Worm (Caenorhabditis elegans) whole organism, L3 larva: ENCODE measurements around the gene sdz-35.
"Not testable (repeated sequence)": the region's sequence is repeated elsewhere in the genome, so short reads cannot be mapped to it uniquely, and the experiment has no call there.

Experiments used
- R02D3.7 ChIP-seq: fragments of 150-350 bp; optimal IDR thresholded peaks from 2 replicates; lab custom pipeline; 2014; ENCODE audit warnings: missing biosample characterization, missing genetic modification characterization
- aly-2 ChIP-seq: fragments of 150-350 bp; optimal IDR thresholded peaks from 2 replicates; lab custom pipeline; 2014; ENCODE audit warnings: missing biosample characterization, missing genetic modification characterization
- ama-1 ChIP-seq: fragments of 150-350 bp; optimal IDR thresholded peaks from 2 replicates; lab custom pipeline; 2018
- ceh-16 ChIP-seq: sonication (generic microtip); optimal IDR thresholded peaks from 2 replicates; lab custom pipeline; 2017; ENCODE audit warnings: missing biosample characterization, missing genetic modification characterization
- ceh-28 ChIP-seq: fragments of 150-350 bp; optimal IDR thresholded peaks from 2 replicates; lab custom pipeline; 2014; ENCODE audit warnings: missing biosample characterization, missing genetic modification reagents, missing genetic modification characterization
- ceh-82 ChIP-seq: fragments of 150-350 bp; optimal IDR thresholded peaks from 2 replicates; lab custom pipeline; 2014; ENCODE audit warnings: missing biosample characterization, missing genetic modification characterization
- egl-27 ChIP-seq: sonication (generic microtip); optimal IDR thresholded peaks from 4 replicates; lab custom pipeline; 2017; ENCODE audit warnings: missing biosample characterization, missing genetic modification reagents, missing genetic modification characterization
- egl-5 ChIP-seq: fragments of 150-350 bp; optimal IDR thresholded peaks from 2 replicates; lab custom pipeline; 2017; ENCODE audit warnings: missing biosample characterization, missing genetic modification reagents, missing genetic modification characterization, inconsistent platforms
- elt-1 ChIP-seq: fragments of 150-350 bp; optimal IDR thresholded peaks from 2 replicates; lab custom pipeline; 2014; ENCODE audit warnings: missing biosample characterization, missing genetic modification characterization
- elt-2 ChIP-seq: sonication (generic microtip); optimal IDR thresholded peaks from 2 replicates; lab custom pipeline; 2016; ENCODE audit warnings: missing genetic modification reagents, mild to moderate bottlenecking, missing genetic modification characterization, missing compliant biosample characterization
- elt-3 ChIP-seq, 3 experiments: fragments of 150-350 bp in 1 of 3; sonication (generic microtip) in 2 of 3; optimal IDR thresholded peaks; 2 replicates in 2 of 3; 4 replicates in 1 of 3; lab custom pipeline; 2014 to 2017; ENCODE audit warnings: missing biosample characterization in 3 of 3, missing genetic modification characterization in 3 of 3
- eor-1 ChIP-seq, 2 experiments: fragments of 150-350 bp; optimal IDR thresholded peaks; 2 replicates each; lab custom pipeline; 2014 to 2018; ENCODE audit warnings: missing biosample characterization in 2 of 2, missing genetic modification characterization in 2 of 2
- fkh-10 ChIP-seq: sonication (generic microtip); optimal IDR thresholded peaks from 2 replicates; lab custom pipeline; 2017; ENCODE audit warnings: missing biosample characterization, missing genetic modification reagents, missing genetic modification characterization
- fkh-2 ChIP-seq: fragments of 150-350 bp; optimal IDR thresholded peaks from 2 replicates; lab custom pipeline; 2014; ENCODE audit warnings: missing biosample characterization, missing genetic modification reagents, missing genetic modification characterization
- hmg-11 ChIP-seq: sonication (generic microtip); optimal IDR thresholded peaks from 2 replicates; lab custom pipeline; 2016; ENCODE audit warnings: missing genetic modification characterization, missing compliant biosample characterization
- jun-1 ChIP-seq: fragments of 150-350 bp; optimal IDR thresholded peaks from 2 replicates; lab custom pipeline; 2014; ENCODE audit warnings: missing biosample characterization, missing genetic modification reagents, missing genetic modification characterization
- lin-15B ChIP-seq: fragments of 150-350 bp; optimal IDR thresholded peaks from 2 replicates; lab custom pipeline; 2014; ENCODE audit warnings: missing biosample characterization, missing genetic modification characterization
- lin-39 ChIP-seq: fragments of 150-350 bp; optimal IDR thresholded peaks from 2 replicates; lab custom pipeline; 2018; ENCODE audit warnings: missing biosample characterization, missing genetic modification reagents, missing genetic modification characterization
- mml-1 ChIP-seq: fragments of 150-350 bp; sonication (generic microtip); optimal IDR thresholded peaks from 3 replicates; lab custom pipeline; 2014; ENCODE audit warnings: missing biosample characterization, missing genetic modification characterization
- nhr-11 ChIP-seq: fragments of 150-350 bp; optimal IDR thresholded peaks from 2 replicates; lab custom pipeline; 2014; ENCODE audit warnings: missing biosample characterization, missing genetic modification characterization
- nhr-12 ChIP-seq: fragments of 150-350 bp; optimal IDR thresholded peaks from 2 replicates; lab custom pipeline; 2014; ENCODE audit warnings: missing biosample characterization, missing genetic modification characterization
- nhr-23 ChIP-seq: fragments of 150-350 bp; optimal IDR thresholded peaks from 2 replicates; lab custom pipeline; 2014; ENCODE audit warnings: missing biosample characterization, missing genetic modification reagents, missing genetic modification characterization
- nhr-237 ChIP-seq: fragments of 150-350 bp; optimal IDR thresholded peaks from 2 replicates; lab custom pipeline; 2014; ENCODE audit warnings: missing biosample characterization, missing genetic modification characterization
- nhr-28 ChIP-seq: fragments of 150-350 bp; optimal IDR thresholded peaks from 2 replicates; lab custom pipeline; 2014; ENCODE audit warnings: missing biosample characterization, missing genetic modification characterization
- nhr-43 ChIP-seq: sonication (generic microtip); optimal IDR thresholded peaks from 2 replicates; lab custom pipeline; 2016; ENCODE audit warnings: mild to moderate bottlenecking, missing genetic modification characterization, missing compliant biosample characterization; ENCODE audit not compliant: poor library complexity, severe bottlenecking
- nhr-76 ChIP-seq: fragments of 150-350 bp; sonication (generic microtip); optimal IDR thresholded peaks from 5 replicates; lab custom pipeline; 2014; ENCODE audit warnings: missing biosample characterization, missing genetic modification characterization
- nhr-77 ChIP-seq: fragments of 150-350 bp; optimal IDR thresholded peaks from 2 replicates; lab custom pipeline; 2014; ENCODE audit warnings: missing biosample characterization, missing genetic modification characterization
- pha-4 ChIP-seq: fragments of 150-350 bp; optimal IDR thresholded peaks from 2 replicates; lab custom pipeline; 2014; ENCODE audit warnings: missing biosample characterization, missing genetic modification reagents, missing genetic modification characterization
- pqm-1 ChIP-seq: fragments of 150-350 bp; optimal IDR thresholded peaks from 2 replicates; lab custom pipeline; 2017; ENCODE audit warnings: missing biosample characterization, missing genetic modification characterization, inconsistent platforms
- sea-2 ChIP-seq: fragments of 150-350 bp; sonication (generic microtip); optimal IDR thresholded peaks from 4 replicates; lab custom pipeline; 2014; ENCODE audit warnings: missing biosample characterization, missing genetic modification reagents, missing genetic modification characterization
- tbx-2 ChIP-seq: sonication (generic microtip); optimal IDR thresholded peaks from 2 replicates; lab custom pipeline; 2016; ENCODE audit warnings: mild to moderate bottlenecking, missing genetic modification characterization, missing compliant biosample characterization
- unc-39 ChIP-seq: sonication (generic microtip); optimal IDR thresholded peaks from 4 replicates; lab custom pipeline; 2017; ENCODE audit warnings: missing biosample characterization, missing genetic modification characterization
- unc-62 ChIP-seq: fragments of 150-350 bp; sonication (generic microtip); optimal IDR thresholded peaks from 4 replicates; lab custom pipeline; 2014; ENCODE audit warnings: missing biosample characterization, missing genetic modification reagents, missing genetic modification characterization
- zag-1 ChIP-seq: fragments of 150-350 bp; optimal IDR thresholded peaks from 2 replicates; lab custom pipeline; 2014; ENCODE audit warnings: missing biosample characterization, missing genetic modification characterization
- ztf-11 ChIP-seq: fragments of 150-350 bp; optimal IDR thresholded peaks from 2 replicates; lab custom pipeline; 2014; ENCODE audit warnings: missing biosample characterization, missing genetic modification characterization
- ztf-4 ChIP-seq: fragments of 150-350 bp; optimal IDR thresholded peaks from 2 replicates; lab custom pipeline; 2014; ENCODE audit warnings: missing biosample characterization, missing genetic modification characterization

sdz-35 gene

DNA sequence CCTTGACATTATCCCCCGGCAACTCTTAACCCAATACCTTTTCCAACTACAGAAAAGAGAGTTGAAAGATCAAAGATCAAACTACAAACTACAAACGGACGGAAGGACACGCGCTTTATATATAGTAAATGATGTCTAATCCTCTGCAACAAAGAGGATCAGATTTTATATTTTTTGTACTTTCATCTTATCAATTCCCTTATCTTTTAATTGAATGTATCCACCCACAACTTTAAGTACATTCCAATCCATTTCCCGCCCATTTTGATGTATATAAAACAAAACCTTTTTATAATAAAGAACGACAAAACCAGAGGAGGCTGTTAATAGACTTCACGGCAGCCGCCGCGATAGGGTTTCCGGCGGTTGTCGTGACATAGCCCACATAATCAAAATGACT lies 30.9 kb downstream of the sdz-35 start, which contains the start of gene sri-40:
Gene sri-40 (plus strand): TSS at position 301 of the 400 bp plus-strand sequence.
- not testable (repeated sequence) for TF ChIP-seq ztf-11 (tag; lab: Kevin White, UChicago); nhr-77 (tag; lab: Kevin White, UChicago); fkh-2
- TF ChIP-seq, all 47 proteins: peak for 0; not testable (repeated sequence) for 47

DNA sequence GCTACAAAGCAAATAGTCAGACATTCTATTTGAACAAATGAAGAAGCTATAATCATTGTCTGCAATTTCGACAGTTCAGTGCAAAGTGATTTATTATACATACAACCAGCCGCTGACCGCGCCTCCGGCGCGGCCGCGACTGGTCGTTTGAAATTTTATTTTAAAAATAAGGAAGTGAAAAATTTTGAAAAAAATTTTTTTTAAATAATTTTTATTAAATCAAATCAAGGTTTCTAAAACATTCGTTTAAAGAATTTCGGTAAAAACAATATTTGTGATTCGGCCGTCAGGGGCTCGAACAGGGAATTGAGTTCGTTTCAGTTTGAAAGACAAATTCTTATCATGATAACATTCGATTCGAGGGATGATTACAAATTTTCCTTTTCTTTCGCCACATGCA lies 36.4 kb downstream of the sdz-35 start, which contains the start of gene Y27F2A.10:
Gene Y27F2A.10 (minus strand): TSS at position 101 of the 400 bp plus-strand sequence.
- no peak for TF ChIP-seq hmg-11 (tag; lab: Kevin White, UChicago)
- TF ChIP-seq ztf-11 (tag; lab: Kevin White, UChicago) = no peak
- no peak for TF ChIP-seq egl-27 (tag; lab: Kevin White, UChicago)
- TF ChIP-seq nhr-237 (tag; lab: Kevin White, UChicago) = no peak
- TF ChIP-seq elt-1 (tag; lab: Kevin White, UChicago) = no peak
- TF ChIP-seq jun-1 (tag; lab: Kevin White, UChicago) = no peak
- TF ChIP-seq nhr-77 (tag; lab: Kevin White, UChicago) = no peak
- TF ChIP-seq tbx-2 (tag; lab: Kevin White, UChicago) = no peak
- no peak for TF ChIP-seq eor-1 (tag; optimal IDR thresholded peaks at IDR 0.05; lab: Kevin White, UChicago)
- no peak for TF ChIP-seq nhr-11 (tag; lab: Kevin White, UChicago)
- TF ChIP-seq unc-62 (GFP tag; lab: Kevin White, UChicago) = no peak
- TF ChIP-seq fkh-10 (GFP tag; lab: Kevin White, UChicago) = no peak
- TF ChIP-seq nhr-12 (tag; lab: Kevin White, UChicago) = no peak
- no peak for TF ChIP-seq pha-4 (tag; lab: Kevin White, UChicago)
- no peak for TF ChIP-seq nhr-76 (tag; lab: Kevin White, UChicago)
- TF ChIP-seq, all 47 proteins: peak for 0

ce11 chrII:3170089-3170488 lies 38.5 kb downstream of the sdz-35 start, which contains the start of gene fbxc-55:
Gene fbxc-55 (minus strand): TSS chrII:3170189.
- no peak for TF ChIP-seq egl-5 (tag; lab: Kevin White, UChicago)
- no peak for TF ChIP-seq pqm-1 (tag; lab: Kevin White, UChicago)
- no peak for TF ChIP-seq lin-39 (tag; lab: Kevin White, UChicago)
- TF ChIP-seq ama-1 (lab: Kevin White, UChicago) = no peak
- no peak for TF ChIP-seq lin-15B (tag; lab: Kevin White, UChicago)
- no peak for TF ChIP-seq aly-2 (tag; lab: Kevin White, UChicago)
- TF ChIP-seq nhr-28 (tag; lab: Kevin White, UChicago) = no peak
- no peak for TF ChIP-seq ztf-11 (tag; lab: Kevin White, UChicago)
- no peak for TF ChIP-seq unc-39 (tag; lab: Kevin White, UChicago)
- no peak for TF ChIP-seq eor-1 (tag; optimal IDR thresholded peaks at IDR 0.05; lab: Kevin White, UChicago)
- TF ChIP-seq nhr-12 (tag; lab: Kevin White, UChicago) = no peak
- TF ChIP-seq nhr-76 (tag; lab: Kevin White, UChicago) = no peak
- TF ChIP-seq nhr-77 (tag; lab: Kevin White, UChicago) = no peak
- TF ChIP-seq elt-1 (tag; lab: Kevin White, UChicago) = no peak
- TF ChIP-seq mml-1 (tag; lab: Kevin White, UChicago) = no peak
- TF ChIP-seq nhr-43 (tag; lab: Kevin White, UChicago) = no peak
- TF ChIP-seq zag-1 (tag; lab: Kevin White, UChicago) = no peak
- no peak for TF ChIP-seq hmg-11 (tag; lab: Kevin White, UChicago)
- TF ChIP-seq elt-2 (tag; lab: Kevin White, UChicago) = no peak
- TF ChIP-seq ztf-4 (tag; lab: Kevin White, UChicago) = no peak
- TF ChIP-seq, all 47 proteins: peak for 0

ce11 chrII:3158985-3159384 lies 49.6 kb downstream of the sdz-35 start, which contains the start of gene sri-34:
Gene sri-34 (minus strand): TSS chrII:3159085.
- no peak for TF ChIP-seq R02D3.7 (tag; lab: Kevin White, UChicago)
- no peak for TF ChIP-seq sea-2
- no peak for TF ChIP-seq unc-62 (GFP tag; lab: Kevin White, UChicago)
- TF ChIP-seq ceh-82 (tag; lab: Kevin White, UChicago) = no peak
- TF ChIP-seq fkh-2 = no peak
- no peak for TF ChIP-seq fkh-10 (GFP tag; lab: Kevin White, UChicago)
- TF ChIP-seq nhr-237 (tag; lab: Kevin White, UChicago) = no peak
- no peak for TF ChIP-seq ceh-16 (tag; lab: Kevin White, UChicago)
- TF ChIP-seq ceh-28 = no peak
- no peak for TF ChIP-seq jun-1 (tag; lab: Kevin White, UChicago)
- no peak for TF ChIP-seq tbx-2 (tag; lab: Kevin White, UChicago)
- no peak for TF ChIP-seq nhr-76 (tag; lab: Kevin White, UChicago)
- no peak for TF ChIP-seq pha-4 (tag; lab: Kevin White, UChicago)
- TF ChIP-seq nhr-23 = no peak
- no peak for TF ChIP-seq elt-3 (tag; optimal IDR thresholded peaks at IDR 0.05; lab: Kevin White, UChicago)
- no peak for TF ChIP-seq nhr-43 (tag; lab: Kevin White, UChicago)
- no peak for TF ChIP-seq zag-1 (tag; lab: Kevin White, UChicago)
- TF ChIP-seq ztf-4 (tag; lab: Kevin White, UChicago) = no peak
- no peak for TF ChIP-seq aly-2 (tag; lab: Kevin White, UChicago)
- TF ChIP-seq, all 47 proteins: peak for 0
